Worm (Caenorhabditis elegans) whole organism, midembryonic: Measurements from ENCODE around the gene cyp-34A5.

Experiments
- T22C8.4 ChIP-seq: fragments of 200-800 bp; sonication (Bioruptor generic); IDR thresholded peaks from 2 replicates; pipeline ENCODE4 v1.3.6; 2022; ENCODE audit warnings: missing genetic modification characterization, missing compliant biosample characterization
- cog-1 ChIP-seq: sonication (generic microtip); optimal IDR thresholded peaks from 2 replicates; lab custom pipeline; 2016; ENCODE audit warnings: missing genetic modification characterization, missing compliant biosample characterization
- flt-1 ChIP-seq: fragments of 200-800 bp; sonication (Bioruptor generic); IDR thresholded peaks from 2 replicates; pipeline ENCODE4 v1.3.6; 2022; ENCODE audit warnings: missing genetic modification characterization, missing compliant biosample characterization
- klf-2 ChIP-seq: fragments of 200-800 bp; sonication (Bioruptor generic); conservative IDR thresholded peaks from 2 replicates; pipeline ENCODE4 v1.3.6; 2022; ENCODE audit warnings: missing genetic modification reagents, missing genetic modification characterization, missing compliant biosample characterization
- ref-1 ChIP-seq: fragments of 200-800 bp; sonication (Bioruptor generic); conservative IDR thresholded peaks from 2 replicates; pipeline ENCODE4 v1.3.6; 2022; ENCODE audit warnings: missing genetic modification reagents, missing genetic modification characterization, missing compliant biosample characterization
- ztf-23 ChIP-seq: fragments of 200-800 bp; sonication (Bioruptor generic); IDR thresholded peaks from 2 replicates; pipeline ENCODE4 v1.3.6; 2022; ENCODE audit warnings: missing genetic modification reagents, missing genetic modification characterization, missing compliant biosample characterization
- ztf-29 ChIP-seq: fragments of 200-800 bp; sonication (Bioruptor generic); IDR thresholded peaks from 2 replicates; pipeline ENCODE4 v1.3.6; 2022; ENCODE audit warnings: missing genetic modification reagents, missing genetic modification characterization, missing compliant biosample characterization

DNA sequence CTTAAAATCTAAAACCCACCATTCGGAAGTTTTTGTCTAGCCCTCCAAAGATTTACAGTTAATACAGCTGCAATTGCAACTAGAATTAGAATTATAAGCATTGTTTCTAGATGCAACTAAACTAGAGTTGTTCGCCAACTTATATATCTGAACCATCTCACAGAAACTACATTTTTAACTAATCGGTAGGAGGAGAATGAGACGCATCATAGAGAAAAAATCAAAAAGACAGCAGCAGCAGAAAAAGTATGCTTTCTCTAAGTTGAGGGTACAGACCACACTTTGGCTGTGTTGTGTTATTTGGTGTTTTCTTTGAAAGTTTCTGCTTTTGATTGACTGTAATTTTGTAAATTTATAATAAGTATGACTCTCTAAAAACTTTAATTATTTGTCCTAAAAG, 6.2 kb upstream of the cyp-34A5 start, which contains the start of gene cyp-34A7:
- TF ChIP-seq T22C8.4 (GFP tag; lab: Robert Waterston, UW), result no peak
- TF ChIP-seq ztf-23, result no peak
- TF ChIP-seq flt-1 (GFP tag; lab: Robert Waterston, UW), result no peak
- no peak for TF ChIP-seq cog-1 (tag; lab: Kevin White, UChicago)
- TF ChIP-seq ztf-29 (GFP tag; lab: Robert Waterston, UW), result no peak
- TF ChIP-seq ref-1, result no peak
- TF ChIP-seq klf-2 (GFP tag; lab: Robert Waterston, UW), result no peak
